Fruit fly (Drosophila melanogaster) whole organism, embryonic: Measurements from ENCODE around the gene Alp4.

Experiments
- BtbVII ChIP-seq: fragments of 200-800 bp; sonication (Bioruptor generic); optimal IDR thresholded peaks from 3 replicates; lab custom pipeline; 2017; ENCODE audit warnings: missing biosample characterization, mild to moderate bottlenecking, missing genetic modification characterization
- CG10267 ChIP-seq: fragments of 200-800 bp; sonication (Bioruptor generic); optimal IDR thresholded peaks from 2 replicates; lab custom pipeline; 2018; ENCODE audit warnings: missing biosample characterization, mild to moderate bottlenecking, missing genetic modification characterization, moderate library complexity
- CG11085 ChIP-seq: fragments of 200-800 bp; sonication (Bioruptor generic); IDR thresholded peaks from 2 replicates; pipeline ENCODE4 v1.3.6; 2022; ENCODE audit warnings: missing biosample characterization, missing genetic modification characterization
- CG12391 ChIP-seq: fragments of 200-800 bp; sonication (Bioruptor generic); optimal IDR thresholded peaks from 3 replicates; lab custom pipeline; 2018; ENCODE audit warnings: missing biosample characterization, mild to moderate bottlenecking, missing genetic modification characterization, moderate library complexity
- CG12769 ChIP-seq: fragments of 200-800 bp; sonication (Bioruptor generic); optimal IDR thresholded peaks from 2 replicates; lab custom pipeline; 2019; ENCODE audit warnings: missing biosample characterization, mild to moderate bottlenecking, missing genetic modification characterization, moderate library complexity
- CG13775 ChIP-seq: fragments of 200-800 bp; sonication (Bioruptor generic); optimal IDR thresholded peaks from 3 replicates; lab custom pipeline; 2017; ENCODE audit warnings: missing biosample characterization, mild to moderate bottlenecking, missing genetic modification characterization
- CG16863 ChIP-seq: fragments of 200-800 bp; sonication (Bioruptor generic); optimal IDR thresholded peaks from 3 replicates; lab custom pipeline; 2016; ENCODE audit warnings: missing biosample characterization, missing genetic modification characterization
- CG18599 ChIP-seq: fragments of 200-800 bp; sonication (Bioruptor generic); optimal IDR thresholded peaks from 3 replicates; lab custom pipeline; 2017; ENCODE audit warnings: missing biosample characterization, missing genetic modification characterization, mild to moderate bottlenecking, moderate library complexity, missing genetic modification reagents
- CG31365 ChIP-seq: fragments of 200-800 bp; sonication (Bioruptor generic); optimal IDR thresholded peaks from 2 replicates; lab custom pipeline; 2018; ENCODE audit warnings: missing biosample characterization, mild to moderate bottlenecking, missing genetic modification characterization
- CG31441 ChIP-seq: fragments of 200-800 bp; sonication (Bioruptor generic); IDR thresholded peaks from 2 replicates; pipeline ENCODE4 v1.3.6; 2022; ENCODE audit warnings: missing biosample characterization, missing genetic modification characterization
- CG3163 ChIP-seq: fragments of 200-800 bp; sonication (Bioruptor generic); optimal IDR thresholded peaks from 3 replicates; lab custom pipeline; 2016; ENCODE audit warnings: missing biosample characterization, missing genetic modification characterization
- CG32532 ChIP-seq: fragments of 200-800 bp; sonication (Bioruptor generic); IDR thresholded peaks from 2 replicates; pipeline ENCODE4 v1.3.6; 2022; ENCODE audit warnings: missing biosample characterization, missing genetic modification characterization
- CG4617 ChIP-seq: fragments of 200-800 bp; sonication (Bioruptor generic); optimal IDR thresholded peaks from 3 replicates; lab custom pipeline; 2016; ENCODE audit warnings: missing biosample characterization, missing genetic modification characterization, borderline replicate concordance
- CG8089 ChIP-seq: fragments of 200-800 bp; sonication (Bioruptor generic); optimal IDR thresholded peaks from 3 replicates; lab custom pipeline; 2016; ENCODE audit warnings: missing biosample characterization, missing genetic modification characterization
- CG9609 ChIP-seq: fragments of 200-800 bp; sonication (Bioruptor generic); optimal IDR thresholded peaks from 3 replicates; lab custom pipeline; 2016; ENCODE audit warnings: missing biosample characterization, missing genetic modification characterization
- Camta ChIP-seq: fragments of 200-800 bp; sonication (Bioruptor generic); optimal IDR thresholded peaks from 2 replicates; lab custom pipeline; 2016; ENCODE audit warnings: missing biosample characterization, missing genetic modification characterization
- Dek ChIP-seq: fragments of 200-800 bp; sonication (Bioruptor generic); optimal IDR thresholded peaks from 3 replicates; lab custom pipeline; 2019; ENCODE audit warnings: missing biosample characterization, mild to moderate bottlenecking, missing genetic modification characterization, moderate library complexity
- Ets65A ChIP-seq: fragments of 200-800 bp; sonication (Bioruptor generic); peaks from one replicate; lab custom pipeline; 2016; ENCODE audit warnings: missing biosample characterization, missing genetic modification characterization
- HmgZ ChIP-seq: fragments of 200-800 bp; sonication (Bioruptor generic); optimal IDR thresholded peaks from 2 replicates; lab custom pipeline; 2018; ENCODE audit warnings: missing biosample characterization, mild to moderate bottlenecking, missing genetic modification characterization
- Jarid2 ChIP-seq: fragments of 200-800 bp; sonication (Bioruptor generic); optimal IDR thresholded peaks from 3 replicates; lab custom pipeline; 2017; ENCODE audit warnings: mild to moderate bottlenecking, missing biosample characterization, missing genetic modification reagents, missing genetic modification characterization
- Kr ChIP-seq: fragments of 200-800 bp; sonication (Bioruptor generic); optimal IDR thresholded peaks from 2 replicates; lab custom pipeline; 2017; ENCODE audit warnings: missing biosample characterization, mild to moderate bottlenecking, missing genetic modification characterization
- Mad ChIP-seq: fragments of 200-800 bp; sonication (Bioruptor generic); optimal IDR thresholded peaks from 2 replicates; lab custom pipeline; 2016; ENCODE audit warnings: missing biosample characterization, missing genetic modification characterization
- NC2α ChIP-seq: fragments of 200-800 bp; sonication (Bioruptor generic); optimal IDR thresholded peaks from 2 replicates; lab custom pipeline; 2016; ENCODE audit warnings: missing biosample characterization, missing genetic modification characterization
- NK7.1 ChIP-seq: fragments of 200-800 bp; sonication (Bioruptor generic); optimal IDR thresholded peaks from 3 replicates; lab custom pipeline; 2016; ENCODE audit warnings: missing biosample characterization, missing genetic modification characterization
- NfI ChIP-seq: fragments of 200-800 bp; sonication (Bioruptor generic); optimal IDR thresholded peaks from 3 replicates; lab custom pipeline; 2018; ENCODE audit warnings: missing biosample characterization, mild to moderate bottlenecking, missing genetic modification characterization, moderate library complexity
- PHDP ChIP-seq: fragments of 200-800 bp; sonication (Bioruptor generic); optimal IDR thresholded peaks from 3 replicates; lab custom pipeline; 2018; ENCODE audit warnings: missing biosample characterization, mild to moderate bottlenecking, missing genetic modification characterization, moderate library complexity
- Sry-δ ChIP-seq: fragments of 200-800 bp; sonication (Bioruptor generic); optimal IDR thresholded peaks from 2 replicates; lab custom pipeline; 2016; ENCODE audit warnings: missing biosample characterization, missing genetic modification characterization
- Stat92E ChIP-seq, 3 experiments: fragments of >200 bp in 2 of 3; fragments of 200-800 bp in 1 of 3; sonication (Bioruptor generic) in 1 of 3; optimal IDR thresholded peaks; 2 replicates each; lab custom pipeline; 2017 to 2019; ENCODE audit warnings: missing biosample characterization in 3 of 3, missing genetic modification characterization in 3 of 3, mild to moderate bottlenecking in 1 of 3, moderate library complexity in 1 of 3
- caup ChIP-seq: fragments of 200-800 bp; sonication (Bioruptor generic); optimal IDR thresholded peaks from 3 replicates; lab custom pipeline; 2017; ENCODE audit warnings: missing biosample characterization, mild to moderate bottlenecking, missing genetic modification characterization, moderate library complexity; ENCODE audit not compliant: severe bottlenecking
- cg ChIP-seq: fragments of 200-800 bp; sonication (Bioruptor generic); optimal IDR thresholded peaks from 3 replicates; lab custom pipeline; 2019; ENCODE audit warnings: missing biosample characterization, mild to moderate bottlenecking, missing genetic modification characterization, moderate library complexity
- fd3F ChIP-seq: fragments of 200-800 bp; sonication (Bioruptor generic); optimal IDR thresholded peaks from 2 replicates; lab custom pipeline; 2018; ENCODE audit warnings: missing biosample characterization, mild to moderate bottlenecking, missing genetic modification characterization, moderate library complexity
- fd96Cb ChIP-seq: fragments of 200-800 bp; sonication (Bioruptor generic); optimal IDR thresholded peaks from 2 replicates; lab custom pipeline; 2018; ENCODE audit warnings: missing biosample characterization, mild to moderate bottlenecking, missing genetic modification characterization, moderate library complexity
- gsb-n ChIP-seq: fragments of 200-800 bp; sonication (Bioruptor generic); optimal IDR thresholded peaks from 3 replicates; lab custom pipeline; 2018; ENCODE audit warnings: missing biosample characterization, mild to moderate bottlenecking, missing genetic modification characterization
- her ChIP-seq: fragments of 200-800 bp; sonication (Bioruptor generic); optimal IDR thresholded peaks from 2 replicates; lab custom pipeline; 2016; ENCODE audit warnings: missing biosample characterization, missing genetic modification characterization
- hkb ChIP-seq, 2 experiments: fragments of 200-800 bp in 1 of 2; fragments of >200 bp in 1 of 2; sonication (Bioruptor generic) in 1 of 2; IDR thresholded peaks in 1 of 2; optimal IDR thresholded peaks in 1 of 2; 2 replicates each; pipeline versions ENCODE4 v1.3.6 to Lab custom; 2017 to 2022; ENCODE audit warnings: missing biosample characterization in 1 of 2, missing genetic modification characterization in 1 of 2
- kni ChIP-seq: fragments of 200-800 bp; sonication (Bioruptor generic); optimal IDR thresholded peaks from 3 replicates; lab custom pipeline; 2017; ENCODE audit warnings: mild to moderate bottlenecking, missing biosample characterization, missing genetic modification reagents, missing genetic modification characterization
- lola ChIP-seq, 3 experiments: fragments of >200 bp in 2 of 3; fragments of 200-800 bp in 1 of 3; sonication (Bioruptor generic) in 1 of 3; optimal IDR thresholded peaks; 2 replicates each; lab custom pipeline; 2017 to 2019; ENCODE audit warnings: missing biosample characterization in 3 of 3, missing genetic modification characterization in 3 of 3, mild to moderate bottlenecking in 1 of 3, moderate library complexity in 1 of 3
- nerfin-1 ChIP-seq: fragments of 200-800 bp; sonication (Bioruptor generic); optimal IDR thresholded peaks from 3 replicates; lab custom pipeline; 2019; ENCODE audit warnings: missing biosample characterization, mild to moderate bottlenecking, missing genetic modification characterization, moderate library complexity
- onecut ChIP-seq: fragments of 200-800 bp; sonication (Bioruptor generic); IDR thresholded peaks from 2 replicates; pipeline ENCODE4 v1.3.6; 2022; ENCODE audit warnings: missing biosample characterization, missing genetic modification characterization
- p53 ChIP-seq: fragments of 200-800 bp; sonication (Bioruptor generic); optimal IDR thresholded peaks from 2 replicates; lab custom pipeline; 2016; ENCODE audit warnings: missing biosample characterization, missing genetic modification characterization
- pan ChIP-seq, 4 experiments: fragments of >200 bp in 3 of 4; fragments of 200-800 bp in 1 of 4; sonication (Bioruptor generic) in 1 of 4; optimal IDR thresholded peaks in 3 of 4; IDR thresholded peaks in 1 of 4; 2 replicates each; pipeline versions ENCODE4 v1.3.6 to Lab custom; 2017 to 2022; ENCODE audit warnings: missing biosample characterization in 2 of 4, missing genetic modification characterization in 2 of 4, mixed read lengths in 1 of 4
- peb ChIP-seq: fragments of 200-800 bp; sonication (Bioruptor generic); IDR thresholded peaks from 2 replicates; pipeline ENCODE4 v1.3.6; 2022; ENCODE audit warnings: missing biosample characterization, missing genetic modification characterization
- pita ChIP-seq: fragments of 200-800 bp; sonication (Bioruptor generic); optimal IDR thresholded peaks from 2 replicates; lab custom pipeline; 2017; ENCODE audit warnings: missing biosample characterization, mild to moderate bottlenecking, missing genetic modification characterization
- sens ChIP-seq: fragments of 200-800 bp; sonication (Bioruptor generic); peaks from one replicate; lab custom pipeline; 2016; ENCODE audit warnings: missing biosample characterization, missing genetic modification characterization
- tin ChIP-seq: fragments of 200-800 bp; sonication (Bioruptor generic); optimal IDR thresholded peaks from 3 replicates; lab custom pipeline; 2016; ENCODE audit warnings: missing biosample characterization, missing genetic modification characterization
- zfh1 ChIP-seq: fragments of 200-800 bp; sonication (Bioruptor generic); IDR thresholded peaks from 3 replicates; pipeline ENCODE4 v1.3.6; 2022; ENCODE audit warnings: missing biosample characterization, missing genetic modification characterization
- zfh2 ChIP-seq: fragments of 200-800 bp; sonication (Bioruptor generic); optimal IDR thresholded peaks from 2 replicates; lab custom pipeline; 2016; ENCODE audit warnings: missing biosample characterization, missing genetic modification characterization

The Alp4 gene

DNA sequence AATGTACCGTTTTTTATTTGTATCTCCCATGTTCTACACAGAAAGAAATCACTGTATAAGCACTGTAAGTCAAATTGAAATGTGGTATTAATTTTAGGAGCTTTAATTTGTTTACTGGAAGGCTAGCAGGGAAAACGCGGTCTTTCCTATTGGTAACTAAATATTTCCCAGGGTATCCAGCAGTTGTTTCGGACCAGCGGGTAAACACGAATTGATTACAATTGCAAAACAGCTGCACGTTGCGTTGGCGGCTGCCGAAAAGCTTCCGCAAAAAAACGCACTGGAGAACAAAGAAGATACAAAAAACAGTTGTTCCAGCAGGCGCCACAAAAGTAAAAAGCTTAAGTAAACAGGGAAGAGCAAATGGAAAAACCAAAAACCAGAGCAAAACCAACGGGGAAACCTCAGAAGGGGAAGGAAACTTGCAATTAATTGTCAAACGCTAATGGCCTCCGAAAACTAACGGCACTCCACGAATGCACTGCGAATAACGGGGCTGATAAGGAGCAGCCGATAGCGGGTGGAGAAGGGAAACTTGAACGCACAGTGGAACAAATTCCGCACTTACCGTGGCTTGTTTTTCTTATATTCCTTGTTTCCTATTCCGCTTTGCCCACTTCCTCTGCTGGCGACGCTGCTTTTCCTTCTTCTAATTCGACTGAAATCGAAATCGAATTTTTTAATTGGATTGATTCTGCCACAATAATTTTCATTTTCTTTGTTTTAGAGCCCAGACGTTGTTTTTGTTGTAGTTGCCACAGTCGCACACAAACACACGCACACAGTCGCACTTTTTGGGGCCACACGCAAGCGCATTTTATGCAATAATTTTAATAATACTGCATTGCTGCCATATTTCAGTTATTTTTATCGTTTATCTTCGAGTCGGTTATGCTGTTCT is 11.3 kb downstream of the Alp4 start (continued):
- no peak for TF ChIP-seq Jarid2
- peak; percentile 57 for TF ChIP-seq CG18599 (GFP tag; lab: Kevin White, UChicago)
- TF ChIP-seq CG13775 (GFP tag; lab: Kevin White, UChicago), result peak; percentile 33
- no peak for TF ChIP-seq BtbVII (GFP tag; lab: Kevin White, UChicago)
- TF ChIP-seq fd3F, result peak; percentile 19
- peak; percentile 13 for TF ChIP-seq CG16863 (GFP tag; lab: Kevin White, UChicago)
- TF ChIP-seq HmgZ, result peak; percentile 11
- TF ChIP-seq NK7.1 (GFP tag; lab: Kevin White, UChicago), result no peak
- TF ChIP-seq tin (GFP tag; lab: Kevin White, UChicago), result peak; percentile 26
- TF ChIP-seq pan (optimal IDR thresholded peaks at IDR 0.05; lab: Kevin White, UChicago), result no peak
- peak in 1 of 2 experiments; percentile 52 for TF ChIP-seq pan (GFP tag; optimal IDR thresholded peaks at IDR 0.05 in 1 of 2, IDR thresholded peaks at IDR 0.05 in 1 of 2)
- peak; percentile 7 for TF ChIP-seq zfh2 (GFP tag; lab: Kevin White, UChicago)
- TF ChIP-seq CG12391 (tag; lab: Kevin White, UChicago), result no peak
- no peak for TF ChIP-seq lola (GFP tag; optimal IDR thresholded peaks at IDR 0.05; lab: Kevin White, UChicago)
- no peak for TF ChIP-seq CG3163
- TF ChIP-seq nerfin-1 (tag; lab: Kevin White, UChicago), result no peak
- no peak for TF ChIP-seq onecut
- TF ChIP-seq Mad (GFP tag; lab: Kevin White, UChicago), result peak; percentile 11
- TF ChIP-seq hkb (optimal IDR thresholded peaks at IDR 0.05; lab: Kevin White, UChicago), result no peak
- TF ChIP-seq hkb (GFP tag; IDR thresholded peaks at IDR 0.05; lab: Robert Waterston, UW), result peak; percentile 59
- TF ChIP-seq Stat92E (GFP tag; optimal IDR thresholded peaks at IDR 0.05; lab: Kevin White, UChicago), result no peak
- TF ChIP-seq CG31441 (GFP tag; lab: Robert Waterston, UW), result no peak; the same call in 1 of the 2 replicates
- peak; percentile 57 for TF ChIP-seq NfI (GFP tag; lab: Kevin White, UChicago)
- peak; percentile 92 for TF ChIP-seq Ets65A (GFP tag; lab: Kevin White, UChicago)
- no peak for TF ChIP-seq kni (GFP tag; lab: Kevin White, UChicago)
- no peak for TF ChIP-seq caup (GFP tag; lab: Kevin White, UChicago)
- TF ChIP-seq CG9609, result peak; percentile 61
- peak; percentile 31 for TF ChIP-seq CG8089 (GFP tag; lab: Kevin White, UChicago)
- no peak for TF ChIP-seq CG4617 (GFP tag; lab: Kevin White, UChicago)
- TF ChIP-seq Dek (tag; lab: Kevin White, UChicago), result no peak
- TF ChIP-seq CG10267 (tag; lab: Kevin White, UChicago), result no peak
- peak; percentile 31 for TF ChIP-seq her
- peak; percentile 34 for TF ChIP-seq gsb-n (tag; lab: Kevin White, UChicago)
- peak; percentile 5 for TF ChIP-seq Camta (GFP tag; lab: Kevin White, UChicago)
- no peak for TF ChIP-seq CG31365 (tag; lab: Kevin White, UChicago)
- TF ChIP-seq fd96Cb (tag; lab: Kevin White, UChicago), result peak; percentile 21
- TF ChIP-seq cg (GFP tag; lab: Kevin White, UChicago), result no peak
- TF ChIP-seq CG11085, result no peak
- no peak for TF ChIP-seq Kr
- TF ChIP-seq p53 (GFP tag; lab: Kevin White, UChicago), result peak; percentile 41
- TF ChIP-seq zfh1 (GFP tag; lab: Robert Waterston, UW), result peak; percentile 49; the same call in 1 of the 3 replicates
- TF ChIP-seq PHDP (tag; lab: Kevin White, UChicago), result peak; percentile 39
- TF ChIP-seq Sry-δ (GFP tag; lab: Kevin White, UChicago), result no peak
- TF ChIP-seq peb (GFP tag; lab: Robert Waterston, UW), result peak; percentile 33; the same call in 1 of the 2 replicates
- peak; percentile 43 for TF ChIP-seq CG32532 (GFP tag; lab: Robert Waterston, UW)
- TF ChIP-seq NC2α (GFP tag; lab: Kevin White, UChicago), result peak; percentile 16
- TF ChIP-seq pita (GFP tag; lab: Kevin White, UChicago), result no peak
- TF ChIP-seq sens (GFP tag; lab: Kevin White, UChicago), result peak; percentile 92
- no peak for TF ChIP-seq CG12769 (tag; lab: Kevin White, UChicago)
